Worm (Caenorhabditis elegans): Measurements from ENCODE around the gene C18B2.4.

The C18B2.4 gene

ce11 chrX:3585625-3586024 is 19.9 kb downstream of the C18B2.4 start, which contains the start of gene T27A10.2:
Gene T27A10.2 (plus strand): TSS chrX:3585957.
- TF ChIP-seq sea-1 (GFP tag; conservative IDR thresholded peaks at IDR 0.05) (no peak), tbx-37 (GFP tag; conservative IDR thresholded peaks at IDR 0.05) (no peak), F13C5.2 (tag; optimal IDR thresholded peaks at IDR 0.05) (no peak)

- TF ChIP-seq ama-1 (optimal IDR thresholded peaks at IDR 0.05) = no peak
- TF ChIP-seq scrt-1 (GFP tag; IDR thresholded peaks at IDR 0.05) = no peak
- no peak for TF ChIP-seq hmg-4 (GFP tag; optimal IDR thresholded peaks at IDR 0.05)
- TF ChIP-seq B0310.2 (tag; optimal IDR thresholded peaks at IDR 0.05) = no peak
- no peak for TF ChIP-seq sea-1 (GFP tag; conservative IDR thresholded peaks at IDR 0.05)
- TF ChIP-seq tbx-11 (GFP tag; IDR thresholded peaks at IDR 0.05) = no peak
- TF ChIP-seq F13C5.2 (tag; optimal IDR thresholded peaks at IDR 0.05) = no peak
- no peak for TF ChIP-seq pes-1 (GFP tag; IDR thresholded peaks at IDR 0.05)
- no peak for TF ChIP-seq tbx-37 (GFP tag; conservative IDR thresholded peaks at IDR 0.05)
- TF ChIP-seq hnd-1 (tag; optimal IDR thresholded peaks at IDR 0.05) = no peak
- no peak for TF ChIP-seq flt-1 (GFP tag; IDR thresholded peaks at IDR 0.05)
- TF ChIP-seq tra-4 (tag; optimal IDR thresholded peaks at IDR 0.05) = no peak
- TF ChIP-seq ets-7 (tag; optimal IDR thresholded peaks at IDR 0.05) = no peak
- TF ChIP-seq aly-1 (tag; optimal IDR thresholded peaks at IDR 0.05) = no peak
- TF ChIP-seq ceh-36 (tag; optimal IDR thresholded peaks at IDR 0.05) = no peak
- no peak for TF ChIP-seq hmbx-1 (tag; optimal IDR thresholded peaks at IDR 0.05)
- no peak for TF ChIP-seq ceh-13 (GFP tag; optimal IDR thresholded peaks at IDR 0.05)
Observed at ce11 chrX:3584481-3584880, 21.1 kb downstream of the C18B2.4 start.

ce11 chrX:3583436-3583835 is 22.1 kb downstream of the C18B2.4 start:
- TF ChIP-seq aly-1 (tag; optimal IDR thresholded peaks at IDR 0.05) = no peak
- TF ChIP-seq ceh-36 (tag; optimal IDR thresholded peaks at IDR 0.05) = no peak
- TF ChIP-seq hmbx-1 (tag; optimal IDR thresholded peaks at IDR 0.05) = no peak
- no peak for TF ChIP-seq pes-1 (GFP tag; IDR thresholded peaks at IDR 0.05)
- TF ChIP-seq sea-1 (GFP tag; conservative IDR thresholded peaks at IDR 0.05) = no peak
- TF ChIP-seq B0310.2 (tag; optimal IDR thresholded peaks at IDR 0.05) = no peak
- TF ChIP-seq ama-1 (optimal IDR thresholded peaks at IDR 0.05) = no peak
- TF ChIP-seq scrt-1 (GFP tag; IDR thresholded peaks at IDR 0.05) = no peak
- TF ChIP-seq hmg-4 (GFP tag; optimal IDR thresholded peaks at IDR 0.05) = no peak
- TF ChIP-seq tra-4 (tag; optimal IDR thresholded peaks at IDR 0.05) = no peak
- TF ChIP-seq ets-7 (tag; optimal IDR thresholded peaks at IDR 0.05) = no peak
- no peak for TF ChIP-seq tbx-37 (GFP tag; conservative IDR thresholded peaks at IDR 0.05)
- TF ChIP-seq flt-1 (GFP tag; IDR thresholded peaks at IDR 0.05) = no peak
- TF ChIP-seq F13C5.2 (tag; optimal IDR thresholded peaks at IDR 0.05) = no peak
- no peak for TF ChIP-seq ceh-13 (GFP tag; optimal IDR thresholded peaks at IDR 0.05)
- no peak for TF ChIP-seq hnd-1 (tag; optimal IDR thresholded peaks at IDR 0.05)
- no peak for TF ChIP-seq tbx-11 (GFP tag; IDR thresholded peaks at IDR 0.05)

- TF ChIP-seq tbx-37 (GFP tag; conservative IDR thresholded peaks at IDR 0.05) (no peak), tra-4 (tag; optimal IDR thresholded peaks at IDR 0.05) (no peak), pes-1 (GFP tag; IDR thresholded peaks at IDR 0.05) (no peak), hmbx-1 (tag; optimal IDR thresholded peaks at IDR 0.05) (no peak), sea-1 (GFP tag; conservative IDR thresholded peaks at IDR 0.05) (no peak), aly-1 (tag; optimal IDR thresholded peaks at IDR 0.05) (no peak), ceh-13 (GFP tag; optimal IDR thresholded peaks at IDR 0.05) (no peak), ets-7 (tag; optimal IDR thresholded peaks at IDR 0.05) (no peak), scrt-1 (GFP tag; IDR thresholded peaks at IDR 0.05) (no peak), hnd-1 (tag; optimal IDR thresholded peaks at IDR 0.05) (no peak), F13C5.2 (tag; optimal IDR thresholded peaks at IDR 0.05) (no peak), ama-1 (optimal IDR thresholded peaks at IDR 0.05) (no peak), tbx-11 (GFP tag; IDR thresholded peaks at IDR 0.05) (no peak), ceh-36 (tag; optimal IDR thresholded peaks at IDR 0.05) (no peak), hmg-4 (GFP tag; optimal IDR thresholded peaks at IDR 0.05) (no peak), flt-1 (GFP tag; IDR thresholded peaks at IDR 0.05) (no peak)
Observed at ce11 chrX:3581813-3582212, 23.7 kb downstream of the C18B2.4 start.

- no peak for TF ChIP-seq flt-1 (GFP tag; IDR thresholded peaks at IDR 0.05)
- TF ChIP-seq B0310.2 (tag; optimal IDR thresholded peaks at IDR 0.05) = no peak
Observed at ce11 chrX:3576239-3576638, 29.3 kb downstream of the C18B2.4 start, which contains the start of gene ckc-1. Gene ckc-1 (plus strand): TSS chrX:3576606.

ce11 chrX:3573482-3573881 is 32.1 kb downstream of the C18B2.4 start, which contains the start of gene T27A10.5:
Gene T27A10.5 (minus strand): TSS chrX:3573582.
- TF ChIP-seq ama-1 (optimal IDR thresholded peaks at IDR 0.05) (no peak), aly-1 (tag; optimal IDR thresholded peaks at IDR 0.05) (no peak), F13C5.2 (tag; optimal IDR thresholded peaks at IDR 0.05) (no peak), hmbx-1 (tag; optimal IDR thresholded peaks at IDR 0.05) (no peak), scrt-1 (GFP tag; IDR thresholded peaks at IDR 0.05) (no peak), hmg-4 (GFP tag; optimal IDR thresholded peaks at IDR 0.05) (no peak), tbx-37 (GFP tag; conservative IDR thresholded peaks at IDR 0.05) (no peak)

ce11 chrX:3572490-3572889 is 33.1 kb downstream of the C18B2.4 start, which contains the start of gene vit-3:
Gene vit-3 (minus strand): TSS chrX:3572549.
- TF ChIP-seq B0310.2 (tag; optimal IDR thresholded peaks at IDR 0.05) (no peak), ceh-13 (GFP tag; optimal IDR thresholded peaks at IDR 0.05) (no peak), hmg-4 (GFP tag; optimal IDR thresholded peaks at IDR 0.05) (no peak), aly-1 (tag; optimal IDR thresholded peaks at IDR 0.05) (no peak), pes-1 (GFP tag; IDR thresholded peaks at IDR 0.05) (no peak), flt-1 (GFP tag; IDR thresholded peaks at IDR 0.05) (no peak), sea-1 (GFP tag; conservative IDR thresholded peaks at IDR 0.05) (no peak), scrt-1 (GFP tag; IDR thresholded peaks at IDR 0.05) (no peak)

- no peak for TF ChIP-seq tra-4 (tag; optimal IDR thresholded peaks at IDR 0.05)
- TF ChIP-seq B0310.2 (tag; optimal IDR thresholded peaks at IDR 0.05) = no peak
- TF ChIP-seq F13C5.2 (tag; optimal IDR thresholded peaks at IDR 0.05) = no peak
- no peak for TF ChIP-seq ceh-36 (tag; optimal IDR thresholded peaks at IDR 0.05)
- no peak for TF ChIP-seq pes-1 (GFP tag; IDR thresholded peaks at IDR 0.05)
- no peak for TF ChIP-seq flt-1 (GFP tag; IDR thresholded peaks at IDR 0.05)
- no peak for TF ChIP-seq hmbx-1 (tag; optimal IDR thresholded peaks at IDR 0.05)
- no peak for TF ChIP-seq tbx-11 (GFP tag; IDR thresholded peaks at IDR 0.05)
Observed at ce11 chrX:3566856-3567255, 38.7 kb downstream of the C18B2.4 start.
